Fruit fly (Drosophila melanogaster): ENCODE measurements around the gene Cyp4s3.

- no peak for TF ChIP-seq CG34224 (GFP tag; IDR thresholded peaks at IDR 0.05; ENCODE audit: partially characterized antibody)
- TF ChIP-seq CG12769 (tag; optimal IDR thresholded peaks at IDR 0.05) = no peak
- TF ChIP-seq TFAM (GFP tag; optimal IDR thresholded peaks at IDR 0.05) = no peak
- TF ChIP-seq Dip3 (GFP tag; optimal IDR thresholded peaks at IDR 0.05) = no peak
- no peak for TF ChIP-seq so (GFP tag; IDR thresholded peaks at IDR 0.05)
Observed at dm6 chrX:15132065-15132464, 15.7 kb upstream of the Cyp4s3 start.

Measured in whole organism, embryonic.